Worm (Caenorhabditis elegans) whole organism, L2 larva: ENCODE data around the gene C26B9.7.

Experiments
- ceh-82 ChIP-seq: fragments of 150-350 bp; optimal IDR thresholded peaks from 2 replicates; lab custom pipeline; 2014; ENCODE audit warnings: missing biosample characterization, missing genetic modification characterization
- nhr-12 ChIP-seq: fragments of 150-350 bp; optimal IDR thresholded peaks from 2 replicates; lab custom pipeline; 2014; ENCODE audit warnings: missing biosample characterization, missing genetic modification characterization
- nhr-237 ChIP-seq: fragments of 150-350 bp; optimal IDR thresholded peaks from 2 replicates; lab custom pipeline; 2014; ENCODE audit warnings: missing biosample characterization, missing genetic modification characterization
- skn-1 ChIP-seq: sonication (generic microtip); optimal IDR thresholded peaks from 2 replicates; lab custom pipeline; 2017; ENCODE audit warnings: missing biosample characterization, missing genetic modification characterization
- snpc-4 ChIP-seq: fragments of 150-350 bp; optimal IDR thresholded peaks from 2 replicates; lab custom pipeline; 2014; ENCODE audit warnings: missing biosample characterization, missing genetic modification characterization
- unc-62 ChIP-seq: fragments of 150-350 bp; optimal IDR thresholded peaks from 2 replicates; lab custom pipeline; 2014; ENCODE audit warnings: missing biosample characterization, missing genetic modification reagents, missing genetic modification characterization
- zag-1 ChIP-seq: fragments of 150-350 bp; optimal IDR thresholded peaks from 2 replicates; lab custom pipeline; 2014; ENCODE audit warnings: missing biosample characterization, missing genetic modification characterization
- ztf-4 ChIP-seq: fragments of 150-350 bp; optimal IDR thresholded peaks from 2 replicates; lab custom pipeline; 2014; ENCODE audit warnings: missing biosample characterization, missing genetic modification characterization

DNA sequence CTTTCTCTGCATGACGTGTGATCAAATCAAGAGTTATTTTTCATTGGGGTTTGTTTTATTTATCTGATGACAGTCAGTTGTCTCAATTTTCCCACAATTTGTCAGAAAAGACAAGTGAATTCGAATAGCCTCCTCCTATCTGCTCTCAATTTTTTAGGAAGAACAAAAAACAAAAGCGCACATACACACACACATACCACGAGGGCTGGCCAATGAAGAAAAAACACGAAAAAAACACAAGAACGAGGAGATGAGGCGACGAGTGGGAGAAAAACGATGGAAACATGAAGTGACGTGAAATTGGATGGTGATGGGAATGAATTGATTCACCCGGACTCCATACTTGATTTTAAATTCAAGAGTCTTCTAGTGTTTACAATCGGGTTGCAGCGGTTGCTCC lies 48.2 kb upstream of the C26B9.7 start:
- no peak for TF ChIP-seq nhr-12
- no peak for TF ChIP-seq ztf-4 (tag; lab: Kevin White, UChicago)
- no peak for TF ChIP-seq skn-1 (tag; lab: Kevin White, UChicago)
- TF ChIP-seq nhr-237 (tag; lab: Kevin White, UChicago) = no peak
- TF ChIP-seq unc-62 (GFP tag; lab: Kevin White, UChicago) = no peak
- TF ChIP-seq snpc-4 (tag; lab: Kevin White, UChicago) = no peak
- no peak for TF ChIP-seq zag-1 (tag; lab: Kevin White, UChicago)
- no peak for TF ChIP-seq ceh-82
